Fruit fly (Drosophila melanogaster) Kc167 (cell line): Measurements from ENCODE around the gene CG45263.

Experiments
- Myc ChIP-seq: fragments of >200 bp; optimal IDR thresholded peaks from 2 replicates; lab custom pipeline; 2017; ENCODE audit warnings: missing external identifiers
- psq ChIP-seq: fragments of >200 bp; optimal IDR thresholded peaks from 2 replicates; lab custom pipeline; 2017; ENCODE audit warnings: missing external identifiers
- ttk ChIP-seq: sonication (Bioruptor generic); optimal IDR thresholded peaks from 2 replicates; lab custom pipeline; 2017; ENCODE audit warnings: missing external identifiers

dm6 chr3R:8326884-8327283 is 150.5 kb downstream of the CG45263 start:
- TF ChIP-seq psq (no peak), ttk (lab: Kevin White, UChicago) (no peak), Myc (lab: Kevin White, UChicago) (no peak)
